Worm (Caenorhabditis elegans) whole organism, early embryonic: Measurements from ENCODE around the gene dyf-13.

Source experiments
- B0310.2 ChIP-seq: sonication (generic microtip); optimal IDR thresholded peaks from 2 replicates; lab custom pipeline; 2016; ENCODE audit warnings: mild to moderate bottlenecking, missing genetic modification characterization, missing compliant biosample characterization
- ama-1 ChIP-seq: fragments of 150-350 bp; optimal IDR thresholded peaks from 2 replicates; lab custom pipeline; 2014
- tbx-11 ChIP-seq: fragments of 200-800 bp; sonication (Bioruptor generic); IDR thresholded peaks from 2 replicates; pipeline ENCODE4 v1.3.6; 2022; ENCODE audit warnings: missing genetic modification characterization, missing compliant biosample characterization

DNA sequence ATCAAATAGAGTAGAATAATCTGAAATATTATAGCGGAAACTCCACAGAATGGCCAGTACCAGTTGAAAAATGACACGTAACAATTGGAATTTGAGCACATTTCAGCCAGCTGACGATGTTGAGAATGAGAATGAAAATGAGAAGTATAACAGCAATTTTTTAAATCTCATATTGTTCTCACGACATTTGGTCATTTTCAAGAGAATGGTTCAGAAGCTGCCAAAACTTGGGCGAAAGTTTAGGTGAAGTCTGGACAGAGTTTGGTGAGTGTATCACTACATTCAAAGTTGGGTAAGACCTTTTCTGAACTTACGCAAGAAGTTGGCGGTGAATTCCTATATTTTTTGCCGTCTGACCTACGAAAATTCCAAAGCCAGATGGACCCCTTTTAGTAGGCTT is 33.8 kb upstream of the dyf-13 start, which contains the start of gene srd-58:
- no peak for TF ChIP-seq ama-1 (lab: Kevin White, UChicago)
- TF ChIP-seq B0310.2 (tag; lab: Kevin White, UChicago): no peak
- no peak for TF ChIP-seq tbx-11
